Fruit fly (Drosophila melanogaster) ovary, adult (tissue): ENCODE data around the gene CG3448.

Experiments
- CG17801 ChIP-seq: fragments of 200-800 bp; optimal IDR thresholded peaks from 2 replicates; lab custom pipeline; 2019; ENCODE audit warnings: missing biosample characterization, mild to moderate bottlenecking, missing genetic modification characterization, moderate library complexity; ENCODE audit not compliant: partially characterized antibody

The CG3448 gene

dm6 chr3L:9467763-9468206 lies 16.4 kb upstream of the CG3448 start:
- no peak for TF ChIP-seq CG17801 (GFP tag; lab: Kevin White, UChicago)

DNA sequence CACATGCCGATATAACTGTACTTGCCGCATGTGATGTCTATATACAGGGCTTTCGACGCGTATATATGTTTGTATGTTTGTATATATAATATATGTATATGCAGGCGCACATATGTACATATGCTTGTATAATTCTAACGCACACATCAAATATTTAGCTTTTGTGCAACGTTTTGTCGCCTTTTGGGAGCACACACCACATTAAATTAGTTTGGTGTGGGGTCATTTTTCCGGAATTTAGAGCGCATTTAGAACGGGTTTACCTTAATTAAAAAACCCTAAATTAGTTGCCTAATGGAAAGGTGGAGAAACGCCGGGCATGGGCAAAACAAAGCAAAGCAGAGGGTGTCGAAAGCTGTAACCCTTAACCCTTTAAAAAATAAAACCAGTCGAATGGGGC lies 15.9 kb upstream of the CG3448 start:
- no peak for TF ChIP-seq CG17801 (GFP tag; lab: Kevin White, UChicago)

DNA sequence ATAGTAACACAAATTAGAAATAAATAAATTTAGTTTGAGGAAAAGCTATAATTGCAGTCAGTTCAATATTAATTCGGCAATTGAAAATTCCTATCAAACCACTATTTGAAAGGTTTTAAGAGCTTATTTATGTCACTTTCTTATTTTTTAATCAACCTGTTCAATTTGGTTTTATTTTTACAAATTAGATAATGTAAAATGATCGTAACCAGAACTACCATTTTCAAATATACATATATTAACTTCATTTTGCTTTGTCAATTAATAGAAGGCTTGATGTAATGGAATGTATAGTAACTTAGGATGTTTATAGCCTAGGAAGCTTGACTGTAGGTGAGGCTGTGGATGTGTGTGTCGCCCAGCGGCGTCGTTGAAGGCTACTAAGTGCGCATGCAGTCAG lies 15.2 kb upstream of the CG3448 start:
- TF ChIP-seq CG17801 (GFP tag; lab: Kevin White, UChicago) = no peak

DNA sequence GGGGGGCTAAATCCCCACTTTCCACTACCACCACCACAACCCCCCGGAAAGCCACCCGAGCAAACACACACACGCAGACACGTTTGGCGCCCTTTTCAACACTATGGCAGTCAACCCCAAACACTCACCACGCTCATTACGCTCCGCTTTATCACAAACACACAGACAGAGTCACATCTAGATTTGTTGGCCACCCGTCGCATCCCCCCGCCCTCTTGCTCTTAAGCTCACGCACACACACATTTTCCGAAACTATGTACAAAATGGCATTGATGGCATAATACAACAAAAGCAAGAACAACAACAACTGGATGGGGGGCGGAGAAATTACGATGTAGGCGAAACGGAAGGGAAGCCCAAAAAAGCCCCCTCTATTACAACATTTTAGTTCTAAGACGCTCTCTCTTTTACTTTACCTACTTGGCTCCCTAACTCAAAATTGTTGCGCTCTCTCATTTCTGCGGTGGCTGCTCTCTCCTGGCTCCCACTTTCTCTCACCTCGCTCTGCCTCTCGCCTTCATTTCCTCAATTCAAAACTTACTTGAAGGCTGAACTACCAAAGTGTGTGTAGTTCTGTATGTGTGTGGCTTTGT lies 14.4 kb upstream of the CG3448 start:
- no peak for TF ChIP-seq CG17801 (GFP tag; lab: Kevin White, UChicago)

- TF ChIP-seq CG17801 (GFP tag; lab: Kevin White, UChicago) = no peak
Measured at dm6 chr3L:9462794-9463193, 11.4 kb upstream of the CG3448 start.

- TF ChIP-seq CG17801 (GFP tag; lab: Kevin White, UChicago) = peak; percentile 89
Measured at dm6 chr3L:9462247-9462769, 10.9 kb upstream of the CG3448 start.

DNA sequence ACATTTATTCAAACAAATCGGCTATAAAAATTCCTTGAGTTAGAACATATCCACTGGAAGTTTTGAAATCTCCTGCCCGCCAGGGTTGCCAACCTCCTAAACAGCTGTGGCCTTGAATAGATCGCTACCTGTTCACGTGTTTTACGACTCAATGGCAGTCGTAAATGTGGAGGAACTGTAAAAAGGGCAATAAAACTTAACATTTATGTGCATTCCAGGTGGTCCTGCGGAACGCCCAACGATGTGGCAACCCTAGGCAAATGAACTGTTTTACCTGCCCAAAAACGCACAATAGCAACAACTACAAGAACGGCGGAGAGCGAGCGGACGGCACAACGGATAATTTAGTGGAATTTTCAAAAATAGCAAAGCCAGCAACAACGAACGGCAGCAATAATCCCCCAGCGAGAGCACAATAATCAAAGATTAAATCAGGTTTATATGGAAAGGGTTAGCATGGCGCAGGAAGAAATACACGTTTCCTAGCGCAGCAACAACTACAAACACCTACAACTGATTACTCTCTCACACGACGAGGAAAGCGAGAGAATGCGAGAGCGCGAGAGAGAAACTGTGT lies 10.4 kb upstream of the CG3448 start:
- TF ChIP-seq CG17801 (GFP tag; lab: Kevin White, UChicago) = no peak

- peak; percentile 82 for TF ChIP-seq CG17801 (GFP tag; lab: Kevin White, UChicago)
Measured at dm6 chr3L:9460775-9461491, 9.6 kb upstream of the CG3448 start, which contains the start of the genes CG3434 and CG44838. TSS of gene CG3434 (minus strand) at chr3L:9460799. TSS of gene CG44838 (plus strand) at chr3L:9461050.

DNA sequence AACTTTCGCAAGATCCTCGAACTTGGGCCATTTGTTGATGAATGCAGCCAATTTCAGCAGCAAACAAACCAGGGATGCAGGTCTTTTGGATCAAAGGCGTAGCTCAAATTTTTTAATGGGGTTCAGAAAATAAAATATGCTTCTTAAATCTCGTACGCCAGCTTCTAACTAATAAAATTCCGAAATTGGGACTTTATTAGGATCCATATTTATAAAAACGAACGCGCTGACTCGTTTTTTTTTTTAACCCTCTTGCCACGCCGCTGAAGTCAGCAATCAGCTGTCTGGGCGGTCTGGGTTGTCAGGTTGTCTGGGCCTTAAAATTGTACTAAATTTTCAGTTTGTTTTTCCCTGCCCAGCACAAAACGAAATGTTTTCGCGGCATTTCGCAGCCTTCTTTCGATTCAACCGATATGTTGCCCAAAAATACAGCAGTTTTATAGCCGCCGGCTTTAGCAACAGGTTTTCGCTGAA lies 6.3 kb upstream of the CG3448 start, which contains the start of gene CG3437:
CG3437 (minus strand) TSS at position 51 of the 474 bp plus-strand sequence.
- peak; percentile 94 for TF ChIP-seq CG17801 (GFP tag; lab: Kevin White, UChicago)

DNA sequence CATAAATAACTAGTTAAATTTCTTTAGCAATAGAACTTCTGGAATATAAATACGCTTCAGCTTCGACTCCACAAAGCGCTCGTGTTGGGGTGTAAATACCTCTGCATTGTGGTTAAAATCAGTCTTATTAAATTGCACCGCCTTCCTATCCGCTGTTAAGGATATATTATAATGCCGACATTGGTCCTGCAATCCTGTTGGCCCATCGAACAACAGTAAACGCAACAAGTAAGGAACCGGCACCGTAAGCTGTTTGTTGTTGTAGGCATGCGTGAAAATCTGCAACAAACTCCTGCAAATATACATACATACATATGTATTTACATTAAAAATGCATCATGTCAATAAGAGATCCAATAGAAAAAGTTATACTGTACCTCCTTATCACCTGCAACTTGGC lies 5.0 kb upstream of the CG3448 start:
- TF ChIP-seq CG17801 (GFP tag; lab: Kevin White, UChicago) = no peak

DNA sequence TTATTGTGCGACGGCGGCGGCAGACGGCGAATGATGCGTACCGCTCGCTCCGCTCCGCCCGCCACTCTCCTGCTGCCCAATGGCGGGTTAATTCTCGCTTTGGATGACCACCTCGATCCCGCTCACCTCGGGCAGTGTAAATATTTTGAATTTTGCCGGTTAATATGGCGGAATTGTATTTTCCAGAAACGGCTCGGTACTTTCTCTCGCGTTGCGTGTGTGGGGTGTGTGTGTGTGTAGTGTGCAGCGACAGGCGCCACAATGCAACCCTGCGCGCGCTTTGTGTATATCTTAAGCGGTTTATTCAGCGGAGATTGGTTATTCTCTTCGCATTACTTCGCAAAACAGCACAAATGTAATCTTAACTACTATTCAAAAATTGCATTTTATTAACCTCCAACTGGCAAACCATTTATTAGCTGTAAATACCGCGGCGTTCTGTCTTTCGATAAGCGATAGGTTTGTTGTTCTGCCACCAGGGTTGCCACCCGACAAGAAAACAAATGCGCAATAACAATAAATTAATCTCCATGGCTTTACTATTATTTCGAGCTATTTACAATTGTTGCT lies 4.5 kb upstream of the CG3448 start, which contains the start of the genes phol and CG3552:
phol (minus strand) TSS at position 463 of the 570 bp plus-strand sequence.
CG3552 (plus strand) TSS at position 500 of the 570 bp plus-strand sequence.
- TF ChIP-seq CG17801 (GFP tag; lab: Kevin White, UChicago) = peak; percentile 9

- no peak for TF ChIP-seq CG17801 (GFP tag; lab: Kevin White, UChicago)
Measured at dm6 chr3L:9452422-9452821, 1.1 kb upstream of the CG3448 start.

- peak; percentile 39 for TF ChIP-seq CG17801 (GFP tag; lab: Kevin White, UChicago)
Measured at dm6 chr3L:9447239-9447777, 4.1 kb downstream of the CG3448 start.

- TF ChIP-seq CG17801 (GFP tag; lab: Kevin White, UChicago) = peak; percentile 10
Measured at dm6 chr3L:9446731-9447238, 4.6 kb downstream of the CG3448 start, which contains the start of gene CG3529. TSS of gene CG3529 (plus strand) at chr3L:9446864.
